Fruit fly (Drosophila melanogaster): ENCODE data around the gene cutlet.

dm6 chr2L:3717673-3718235 is 6.2 kb upstream of the cutlet start, which contains the start of the genes lectin-24A and Shaw:
- TF ChIP-seq CG1647 (GFP tag; optimal IDR thresholded peaks at IDR 0.05) (no peak), Dfd (GFP tag; optimal IDR thresholded peaks at IDR 0.05) (no peak), Max (GFP tag; optimal IDR thresholded peaks at IDR 0.05) (no peak), Hr78 (GFP tag; optimal IDR thresholded peaks at IDR 0.05) (no peak)

Data from whole organism, embryonic.